Worm (Caenorhabditis elegans): ENCODE measurements around the gene col-126.

col-126 gene

DNA sequence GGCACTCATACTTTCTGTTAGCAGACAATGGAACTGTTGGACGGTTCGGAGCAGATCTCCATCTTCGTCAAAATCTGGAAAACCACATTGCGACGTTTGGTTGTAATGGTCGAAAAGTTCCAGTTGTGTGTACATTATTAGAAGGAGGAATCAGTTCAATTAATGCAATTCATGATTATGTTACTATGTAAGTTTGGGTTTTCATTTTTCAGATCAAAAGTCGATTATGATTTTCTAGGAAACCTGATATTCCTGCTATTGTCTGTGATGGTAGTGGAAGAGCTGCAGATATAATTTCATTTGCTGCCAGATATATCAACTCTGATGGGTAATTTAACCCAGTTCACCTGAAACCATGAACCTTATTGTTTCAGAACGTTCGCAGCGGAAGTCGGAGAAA lies 12.8 kb downstream of the col-126 start:
- no peak for TF ChIP-seq F16B12.6 (tag; optimal IDR thresholded peaks at IDR 0.05)
- TF ChIP-seq ztf-11 (tag; optimal IDR thresholded peaks at IDR 0.05), result no peak
- TF ChIP-seq snpc-4 (tag; optimal IDR thresholded peaks at IDR 0.05), result no peak
- TF ChIP-seq lin-13 (GFP tag; optimal IDR thresholded peaks at IDR 0.05), result no peak
- TF ChIP-seq ztf-4 (tag; optimal IDR thresholded peaks at IDR 0.05), result no peak
- TF ChIP-seq nhr-71 (tag; optimal IDR thresholded peaks at IDR 0.05), result no peak
- TF ChIP-seq unc-86 (tag; optimal IDR thresholded peaks at IDR 0.05), result no peak
- TF ChIP-seq sox-4 (tag; optimal IDR thresholded peaks at IDR 0.05), result no peak
- TF ChIP-seq nhr-20 (tag; optimal IDR thresholded peaks at IDR 0.05), result no peak
- no peak for TF ChIP-seq swsn-7 (tag; optimal IDR thresholded peaks at IDR 0.05)
- TF ChIP-seq unc-62 (GFP tag; optimal IDR thresholded peaks at IDR 0.05), result no peak
- no peak for TF ChIP-seq pax-3 (tag; optimal IDR thresholded peaks at IDR 0.05)
- TF ChIP-seq nhr-90 (tag; optimal IDR thresholded peaks at IDR 0.05; ENCODE audit: poor library complexity), result no peak
- no peak for TF ChIP-seq ceh-82 (tag; optimal IDR thresholded peaks at IDR 0.05)
- no peak for TF ChIP-seq hlh-4 (tag; optimal IDR thresholded peaks at IDR 0.05)
- TF ChIP-seq elt-3 (tag; optimal IDR thresholded peaks at IDR 0.05), result no peak
- no peak for TF ChIP-seq C16A3.4 (tag; optimal IDR thresholded peaks at IDR 0.05)
- no peak for TF ChIP-seq lin-14 (GFP tag; optimal IDR thresholded peaks at IDR 0.05)

ce11 chrIV:11284102-11284531 lies 20.9 kb downstream of the col-126 start:
- TF ChIP-seq elt-2 (tag; optimal IDR thresholded peaks at IDR 0.05) (peak; percentile 85), nhr-20 (tag; optimal IDR thresholded peaks at IDR 0.05) (peak; percentile 37), pqm-1 (tag; optimal IDR thresholded peaks at IDR 0.05) (peak; percentile 28), mdl-1 (tag; optimal IDR thresholded peaks at IDR 0.05) (peak in 1 of 2 experiments; percentile 25), ceh-82 (tag; optimal IDR thresholded peaks at IDR 0.05) (peak in 1 of 3 experiments; percentile 1), nhr-90 (tag; optimal IDR thresholded peaks at IDR 0.05; ENCODE audit: poor library complexity) (peak; percentile 50), lin-39 (tag; optimal IDR thresholded peaks at IDR 0.05) (no peak), lin-35 (GFP tag; optimal IDR thresholded peaks at IDR 0.05) (peak in 1 of 2 experiments; percentile 48), nhr-85 (tag) (no peak), lsy-2 (tag; optimal IDR thresholded peaks at IDR 0.05) (peak in 1 of 2 experiments; percentile 20), tbx-2 (tag; optimal IDR thresholded peaks at IDR 0.05) (peak; percentile 63), rnt-1 (tag; optimal IDR thresholded peaks at IDR 0.05) (no peak), efl-1 (optimal IDR thresholded peaks at IDR 0.05) (peak in 1 of 2 experiments; percentile 13), efl-1 (GFP tag; optimal IDR thresholded peaks at IDR 0.05 in 1 of 2) (peak in 1 of 2 experiments; percentile 89), sup-37 (GFP tag; optimal IDR thresholded peaks at IDR 0.05) (peak; percentile 6), nhr-77 (tag; optimal IDR thresholded peaks at IDR 0.05) (peak; percentile 76), jun-1 (tag; optimal IDR thresholded peaks at IDR 0.05) (peak; percentile 46), ztf-4 (tag; optimal IDR thresholded peaks at IDR 0.05) (no peak)

- TF ChIP-seq mab-9 (GFP tag; IDR thresholded peaks at IDR 0.05), result no peak
- TF ChIP-seq nhr-84 (tag; optimal IDR thresholded peaks at IDR 0.05), result no peak
- no peak for TF ChIP-seq nhr-71 (tag; optimal IDR thresholded peaks at IDR 0.05)
- no peak for TF ChIP-seq blmp-1 (tag; optimal IDR thresholded peaks at IDR 0.05)
- no peak for TF ChIP-seq tlp-1 (tag; optimal IDR thresholded peaks at IDR 0.05)
- no peak for TF ChIP-seq ets-5 (GFP tag; IDR thresholded peaks at IDR 0.05)
- no peak for TF ChIP-seq fkh-8 (tag; optimal IDR thresholded peaks at IDR 0.05)
- no peak for TF ChIP-seq nhr-20 (tag; optimal IDR thresholded peaks at IDR 0.05)
Measured at ce11 chrIV:11285239-11285638, 22.0 kb downstream of the col-126 start.

DNA sequence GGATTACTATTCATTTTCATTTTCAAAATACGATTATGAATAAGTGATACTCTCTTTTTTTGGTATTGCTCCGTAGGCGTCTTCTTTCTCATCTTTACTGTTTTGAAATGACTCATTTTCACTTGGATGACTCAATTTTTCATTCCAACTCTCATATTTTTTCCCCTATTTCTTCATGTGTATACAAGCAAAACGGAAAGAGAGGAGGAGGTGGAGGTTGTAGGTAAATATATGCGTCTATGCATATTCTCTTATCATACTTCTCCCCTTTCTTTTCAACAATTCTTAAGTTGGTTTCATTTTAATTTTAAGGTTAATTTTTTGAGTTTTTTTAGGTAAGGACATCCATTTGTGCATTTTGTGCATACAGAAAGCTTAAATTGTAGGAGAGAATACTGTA lies 22.9 kb downstream of the col-126 start:
- TF ChIP-seq lin-15B (tag; optimal IDR thresholded peaks at IDR 0.05) (no peak), efl-1 (optimal IDR thresholded peaks at IDR 0.05) (no peak), efl-1 (GFP tag; optimal IDR thresholded peaks at IDR 0.05 in 1 of 2) (peak in 1 of 2 experiments; percentile 55), elt-2 (tag; optimal IDR thresholded peaks at IDR 0.05) (peak; percentile 3), nhr-11 (tag; optimal IDR thresholded peaks at IDR 0.05) (no peak)
